Fruit fly (Drosophila melanogaster) whole organism, embryonic: ENCODE data around the gene bbg.

Experiments
- Atf6 ChIP-seq: fragments of 200-800 bp; sonication (Bioruptor generic); IDR thresholded peaks from 2 replicates; pipeline ENCODE4 v1.3.6; 2022; ENCODE audit warnings: missing biosample characterization, missing genetic modification characterization
- Awh ChIP-seq: fragments of 200-800 bp; sonication (Bioruptor generic); IDR thresholded peaks from 2 replicates; pipeline ENCODE4, ENCODE4 v1.3.6; 2022; ENCODE audit warnings: missing biosample characterization, missing genetic modification characterization
- B-H1 ChIP-seq: fragments of 200-800 bp; sonication (Bioruptor generic); IDR thresholded peaks from 3 replicates; pipeline ENCODE4 v1.3.6; 2022; ENCODE audit warnings: missing biosample characterization, missing genetic modification characterization
- Bdp1 ChIP-seq: fragments of 200-800 bp; sonication (Bioruptor generic); optimal IDR thresholded peaks from 3 replicates; lab custom pipeline; 2016; ENCODE audit warnings: missing biosample characterization, missing genetic modification characterization
- CG1024 ChIP-seq: fragments of 200-800 bp; sonication (Bioruptor generic); IDR thresholded peaks from 2 replicates; pipeline ENCODE4 v1.3.6; 2022; ENCODE audit warnings: missing biosample characterization, missing genetic modification characterization
- CG11398 ChIP-seq: fragments of 200-800 bp; sonication (Bioruptor generic); optimal IDR thresholded peaks from 2 replicates; lab custom pipeline; 2016; ENCODE audit warnings: missing biosample characterization, missing genetic modification characterization
- CG11723 ChIP-seq: fragments of 200-800 bp; sonication (Bioruptor generic); optimal IDR thresholded peaks from 2 replicates; lab custom pipeline; 2017; ENCODE audit warnings: missing biosample characterization, mild to moderate bottlenecking, missing genetic modification characterization
- CG12104 ChIP-seq: fragments of 200-800 bp; sonication (Bioruptor generic); optimal IDR thresholded peaks from 3 replicates; lab custom pipeline; 2016; ENCODE audit warnings: missing biosample characterization, missing genetic modification characterization
- CG12219 ChIP-seq: fragments of 200-800 bp; sonication (Bioruptor generic); optimal IDR thresholded peaks from 3 replicates; lab custom pipeline; 2018; ENCODE audit warnings: missing biosample characterization, mild to moderate bottlenecking, missing genetic modification characterization
- CG12299 ChIP-seq: fragments of 200-800 bp; sonication (Bioruptor generic); optimal IDR thresholded peaks from 2 replicates; lab custom pipeline; 2018; ENCODE audit warnings: missing biosample characterization, mild to moderate bottlenecking, missing genetic modification characterization
- CG12744 ChIP-seq: fragments of 200-800 bp; sonication (Bioruptor generic); optimal IDR thresholded peaks from 2 replicates; lab custom pipeline; 2016; ENCODE audit warnings: missing biosample characterization, missing genetic modification characterization
- CG13296 ChIP-seq: fragments of 200-800 bp; sonication (Bioruptor generic); optimal IDR thresholded peaks from 3 replicates; lab custom pipeline; 2018; ENCODE audit warnings: missing biosample characterization, mild to moderate bottlenecking, missing genetic modification characterization
- CG14014 ChIP-seq: fragments of 200-800 bp; sonication (Bioruptor generic); IDR thresholded peaks from 2 replicates; pipeline ENCODE4 v1.3.6; 2022; ENCODE audit warnings: missing biosample characterization, missing genetic modification characterization
- CG1529 ChIP-seq: fragments of 200-800 bp; sonication (Bioruptor generic); optimal IDR thresholded peaks from 3 replicates; lab custom pipeline; 2018; ENCODE audit warnings: missing biosample characterization, missing genetic modification characterization
- CG1602 ChIP-seq: fragments of 200-800 bp; sonication (Bioruptor generic); optimal IDR thresholded peaks from 3 replicates; lab custom pipeline; 2016; ENCODE audit warnings: missing biosample characterization, missing genetic modification characterization
- CG16779 ChIP-seq: fragments of 200-800 bp; sonication (Bioruptor generic); IDR thresholded peaks from 2 replicates; pipeline ENCODE4 v1.3.6; 2022; ENCODE audit warnings: missing biosample characterization, missing genetic modification characterization
- CG16813 ChIP-seq: fragments of 200-800 bp; sonication (Bioruptor generic); IDR thresholded peaks from 3 replicates; pipeline ENCODE4 v1.3.6; 2022; ENCODE audit warnings: missing biosample characterization, missing genetic modification characterization; ENCODE audit not compliant: partially characterized antibody
- CG16815 ChIP-seq: fragments of 200-800 bp; sonication (Bioruptor generic); optimal IDR thresholded peaks from 3 replicates; lab custom pipeline; 2017; ENCODE audit warnings: missing biosample characterization, mild to moderate bottlenecking, missing genetic modification characterization
- CG17612 ChIP-seq: fragments of 200-800 bp; sonication (Bioruptor generic); IDR thresholded peaks from 2 replicates; pipeline ENCODE4 v1.3.6; 2022; ENCODE audit warnings: missing biosample characterization, missing genetic modification characterization
- CG31365 ChIP-seq: fragments of 200-800 bp; sonication (Bioruptor generic); optimal IDR thresholded peaks from 2 replicates; lab custom pipeline; 2018; ENCODE audit warnings: missing biosample characterization, mild to moderate bottlenecking, missing genetic modification characterization
- CG3838 ChIP-seq: fragments of 200-800 bp; sonication (Bioruptor generic); optimal IDR thresholded peaks from 3 replicates; lab custom pipeline; 2016; ENCODE audit warnings: missing biosample characterization, missing genetic modification characterization
- CG3995 ChIP-seq: fragments of 200-800 bp; sonication (Bioruptor generic); optimal IDR thresholded peaks from 3 replicates; lab custom pipeline; 2016; ENCODE audit warnings: missing biosample characterization, missing genetic modification characterization
- CG4282 ChIP-seq: fragments of 200-800 bp; sonication (Bioruptor generic); optimal IDR thresholded peaks from 2 replicates; lab custom pipeline; 2016; ENCODE audit warnings: missing biosample characterization, missing genetic modification characterization
- CG4854 ChIP-seq: fragments of 200-800 bp; sonication (Bioruptor generic); optimal IDR thresholded peaks from 2 replicates; lab custom pipeline; 2016; ENCODE audit warnings: missing biosample characterization, missing genetic modification characterization, inconsistent platforms
- CG7786 ChIP-seq: fragments of 200-800 bp; sonication (Bioruptor generic); optimal IDR thresholded peaks from 2 replicates; lab custom pipeline; 2016; ENCODE audit warnings: missing biosample characterization, missing genetic modification characterization
- CG7839 ChIP-seq: fragments of 200-800 bp; sonication (Bioruptor generic); optimal IDR thresholded peaks from 3 replicates; lab custom pipeline; 2018; ENCODE audit warnings: missing biosample characterization, mild to moderate bottlenecking, missing genetic modification characterization, moderate library complexity
- CG8281 ChIP-seq: fragments of 200-800 bp; sonication (Bioruptor generic); optimal IDR thresholded peaks from 2 replicates; lab custom pipeline; 2018; ENCODE audit warnings: missing biosample characterization, mild to moderate bottlenecking, missing genetic modification characterization, moderate library complexity
- CG9797 ChIP-seq: fragments of 200-800 bp; sonication (Bioruptor generic); optimal IDR thresholded peaks from 3 replicates; lab custom pipeline; 2018; ENCODE audit warnings: missing biosample characterization, mild to moderate bottlenecking, missing genetic modification characterization
- CkIIα-i1 ChIP-seq: fragments of 200-800 bp; sonication (Bioruptor generic); IDR thresholded peaks from 2 replicates; pipeline ENCODE4 v1.3.6; 2022; ENCODE audit warnings: missing biosample characterization, missing genetic modification characterization
- Dbx ChIP-seq: fragments of 200-800 bp; sonication (Bioruptor generic); IDR thresholded peaks from 3 replicates; pipeline ENCODE4 v1.3.6; 2022; ENCODE audit warnings: missing biosample characterization, missing genetic modification characterization
- Dip2 ChIP-seq: fragments of 200-800 bp; sonication (Bioruptor generic); IDR thresholded peaks from 2 replicates; pipeline ENCODE4 v1.3.6; 2022; ENCODE audit warnings: missing biosample characterization, missing genetic modification characterization
- ERR ChIP-seq: fragments of 200-800 bp; sonication (Bioruptor generic); optimal IDR thresholded peaks from 2 replicates; lab custom pipeline; 2016; ENCODE audit warnings: missing biosample characterization, missing genetic modification characterization
- Elba2 ChIP-seq: fragments of 200-800 bp; sonication (Bioruptor generic); optimal IDR thresholded peaks from 3 replicates; lab custom pipeline; 2016; ENCODE audit warnings: missing biosample characterization, missing genetic modification characterization
- HLH54F ChIP-seq: fragments of 200-800 bp; sonication (Bioruptor generic); optimal IDR thresholded peaks from 3 replicates; lab custom pipeline; 2016; ENCODE audit warnings: missing biosample characterization, missing genetic modification characterization
- NfI ChIP-seq: fragments of 200-800 bp; sonication (Bioruptor generic); optimal IDR thresholded peaks from 3 replicates; lab custom pipeline; 2018; ENCODE audit warnings: missing biosample characterization, mild to moderate bottlenecking, missing genetic modification characterization, moderate library complexity
- Stat92E ChIP-seq, 3 experiments: fragments of >200 bp in 2 of 3; fragments of 200-800 bp in 1 of 3; sonication (Bioruptor generic) in 1 of 3; optimal IDR thresholded peaks; 2 replicates each; lab custom pipeline; 2017 to 2019; ENCODE audit warnings: missing biosample characterization in 3 of 3, missing genetic modification characterization in 3 of 3, mild to moderate bottlenecking in 1 of 3, moderate library complexity in 1 of 3
- Trl ChIP-seq, 3 experiments: fragments of >200 bp in 2 of 3; fragments of 200-800 bp in 1 of 3; sonication (Bioruptor generic) in 1 of 3; optimal IDR thresholded peaks; 2 replicates in 1 of 3; 3 replicates in 2 of 3; lab custom pipeline; 2016 to 2017; ENCODE audit warnings: missing biosample characterization in 1 of 3, missing genetic modification characterization in 1 of 3
- ato ChIP-seq: fragments of 200-800 bp; sonication (Bioruptor generic); IDR thresholded peaks from 2 replicates; pipeline ENCODE4 v1.3.6; 2022; ENCODE audit warnings: missing biosample characterization, missing genetic modification characterization; ENCODE audit not compliant: partially characterized antibody
- caup ChIP-seq: fragments of 200-800 bp; sonication (Bioruptor generic); optimal IDR thresholded peaks from 3 replicates; lab custom pipeline; 2017; ENCODE audit warnings: missing biosample characterization, mild to moderate bottlenecking, missing genetic modification characterization, moderate library complexity; ENCODE audit not compliant: severe bottlenecking
- crp ChIP-seq, 2 experiments: fragments of 200-800 bp; sonication (Bioruptor generic); optimal IDR thresholded peaks; 2 replicates in 1 of 2; 3 replicates in 1 of 2; lab custom pipeline; 2017; ENCODE audit warnings: missing biosample characterization in 2 of 2, missing genetic modification characterization in 2 of 2, mild to moderate bottlenecking in 1 of 2, moderate library complexity in 1 of 2
- fd64A ChIP-seq: fragments of 200-800 bp; sonication (Bioruptor generic); optimal IDR thresholded peaks from 3 replicates; lab custom pipeline; 2018; ENCODE audit warnings: missing biosample characterization, mild to moderate bottlenecking, missing genetic modification characterization
- gcm2 ChIP-seq: fragments of 200-800 bp; sonication (Bioruptor generic); optimal IDR thresholded peaks from 2 replicates; lab custom pipeline; 2016; ENCODE audit warnings: missing biosample characterization, missing genetic modification characterization
- gro ChIP-seq: fragments of 200-800 bp; sonication (Bioruptor generic); optimal IDR thresholded peaks from 2 replicates; lab custom pipeline; 2016; ENCODE audit warnings: missing biosample characterization, missing genetic modification characterization
- mam ChIP-seq: fragments of 200-800 bp; sonication (Bioruptor generic); optimal IDR thresholded peaks from 3 replicates; lab custom pipeline; 2016; ENCODE audit warnings: missing biosample characterization, missing genetic modification characterization
- mirr ChIP-seq: fragments of 200-800 bp; sonication (Bioruptor generic); optimal IDR thresholded peaks from 3 replicates; lab custom pipeline; 2018; ENCODE audit warnings: missing biosample characterization, mild to moderate bottlenecking, missing genetic modification characterization
- mld ChIP-seq: fragments of 200-800 bp; sonication (Bioruptor generic); IDR thresholded peaks from 3 replicates; pipeline ENCODE4 v1.3.6; 2022; ENCODE audit warnings: missing biosample characterization, missing genetic modification characterization; ENCODE audit not compliant: partially characterized antibody
- nau ChIP-seq: fragments of 200-800 bp; sonication (Bioruptor generic); optimal IDR thresholded peaks from 3 replicates; lab custom pipeline; 2017; ENCODE audit warnings: missing biosample characterization, mild to moderate bottlenecking, missing genetic modification characterization, missing genetic modification reagents
- p53 ChIP-seq: fragments of 200-800 bp; sonication (Bioruptor generic); optimal IDR thresholded peaks from 2 replicates; lab custom pipeline; 2016; ENCODE audit warnings: missing biosample characterization, missing genetic modification characterization
- pfk ChIP-seq: fragments of 200-800 bp; sonication (Bioruptor generic); optimal IDR thresholded peaks from 2 replicates; lab custom pipeline; 2018; ENCODE audit warnings: missing biosample characterization, mild to moderate bottlenecking, missing genetic modification characterization, moderate library complexity
- sob ChIP-seq: fragments of 200-800 bp; sonication (Bioruptor generic); IDR thresholded peaks from 2 replicates; pipeline ENCODE4 v1.3.6; 2022; ENCODE audit warnings: missing biosample characterization, missing genetic modification characterization
- wek ChIP-seq: fragments of 200-800 bp; sonication (Bioruptor generic); optimal IDR thresholded peaks from 3 replicates; lab custom pipeline; 2018; ENCODE audit warnings: missing biosample characterization, mild to moderate bottlenecking, missing genetic modification characterization, moderate library complexity

bbg gene

dm6 chr3L:14549215-14549614, 13.1 kb upstream of the bbg start:
- TF ChIP-seq Elba2 (GFP tag; lab: Kevin White, UChicago) (no peak), CG31365 (tag; lab: Kevin White, UChicago) (no peak), CG12219 (GFP tag; lab: Kevin White, UChicago) (no peak), gcm2 (GFP tag; lab: Kevin White, UChicago) (no peak), CkIIα-i1 (GFP tag; lab: Robert Waterston, UW) (no peak), Trl (optimal IDR thresholded peaks at IDR 0.05; lab: Kevin White, UChicago) (no peak), Trl (GFP tag; optimal IDR thresholded peaks at IDR 0.05; lab: Kevin White, UChicago) (no peak), gro (GFP tag; lab: Kevin White, UChicago) (peak; percentile 37), caup (peak; percentile 27), Awh (GFP tag; lab: Robert Waterston, UW) (no peak), CG8281 (tag; lab: Kevin White, UChicago) (no peak), CG4854 (GFP tag; lab: Kevin White, UChicago) (peak; percentile 23), mirr (no peak), Bdp1 (GFP tag; lab: Kevin White, UChicago) (no peak), fd64A (GFP tag; lab: Kevin White, UChicago) (no peak), CG12299 (no peak), CG11398 (GFP tag; lab: Kevin White, UChicago) (peak; percentile 15), CG13296 (GFP tag; lab: Kevin White, UChicago) (peak; percentile 48), mam (no peak), CG1529 (GFP tag; lab: Kevin White, UChicago) (no peak), sob (GFP tag; lab: Robert Waterston, UW) (peak; percentile 39; the same call in 1 of the 2 replicates), CG11723 (GFP tag; lab: Kevin White, UChicago) (no peak), CG7786 (GFP tag; lab: Kevin White, UChicago) (no peak), Dip2 (GFP tag; lab: Robert Waterston, UW) (no peak), CG12104 (GFP tag; lab: Kevin White, UChicago) (no peak), ato (GFP tag; lab: Robert Waterston, UW) (no peak), Dbx (GFP tag; lab: Robert Waterston, UW) (peak; percentile 22; the same call in 1 of the 3 replicates), CG9797 (GFP tag; lab: Kevin White, UChicago) (no peak), NfI (GFP tag; lab: Kevin White, UChicago) (no peak), CG16779 (no peak), Atf6 (GFP tag; lab: Robert Waterston, UW) (no peak), p53 (GFP tag; lab: Kevin White, UChicago) (no peak), pfk (GFP tag; lab: Kevin White, UChicago) (no peak), CG12744 (GFP tag; lab: Kevin White, UChicago) (no peak), CG1024 (GFP tag; lab: Robert Waterston, UW) (no peak), wek (peak; percentile 36), CG7839 (tag; lab: Kevin White, UChicago) (no peak), CG17612 (GFP tag; lab: Robert Waterston, UW) (no peak), mld (GFP tag; lab: Robert Waterston, UW) (no peak), HLH54F (GFP tag; lab: Kevin White, UChicago) (no peak), CG3995 (GFP tag; lab: Kevin White, UChicago) (no peak), CG16815 (GFP tag; lab: Kevin White, UChicago) (no peak), B-H1 (GFP tag; lab: Robert Waterston, UW) (no peak), nau (peak; percentile 54), CG4282 (GFP tag; lab: Kevin White, UChicago) (no peak), crp (GFP tag; optimal IDR thresholded peaks at IDR 0.05; lab: Kevin White, UChicago) (no peak), CG16813 (GFP tag; lab: Robert Waterston, UW) (no peak), Stat92E (GFP tag; optimal IDR thresholded peaks at IDR 0.05; lab: Kevin White, UChicago) (no peak), ERR (GFP tag; lab: Kevin White, UChicago) (no peak), CG3838 (GFP tag; lab: Kevin White, UChicago) (no peak), CG1602 (no peak), CG14014 (GFP tag; lab: Robert Waterston, UW) (peak; percentile 29; the same call in 1 of the 2 replicates)
